Fruit fly (Drosophila melanogaster) whole organism, embryonic: ENCODE measurements around the gene CG12945.

Experiments
- Ada2b ChIP-seq: fragments of 200-800 bp; sonication (Bioruptor generic); IDR thresholded peaks from 2 replicates; pipeline ENCODE4 v1.3.6; 2022; ENCODE audit warnings: missing biosample characterization, missing genetic modification characterization
- Asciz ChIP-seq: fragments of 200-800 bp; sonication (Bioruptor generic); optimal IDR thresholded peaks from 2 replicates; lab custom pipeline; 2017; ENCODE audit warnings: missing biosample characterization, mild to moderate bottlenecking, missing genetic modification characterization, missing genetic modification reagents
- C15 ChIP-seq: fragments of 200-800 bp; sonication (Bioruptor generic); IDR thresholded peaks from 3 replicates; pipeline ENCODE4 v1.3.6; 2022; ENCODE audit warnings: missing biosample characterization, missing genetic modification characterization
- CG10431 ChIP-seq: fragments of 200-800 bp; sonication (Bioruptor generic); optimal IDR thresholded peaks from 3 replicates; lab custom pipeline; 2018; ENCODE audit warnings: missing biosample characterization, mild to moderate bottlenecking, missing genetic modification characterization
- CG10543 ChIP-seq: fragments of 200-800 bp; sonication (Bioruptor generic); optimal IDR thresholded peaks from 3 replicates; lab custom pipeline; 2017; ENCODE audit warnings: missing biosample characterization, mild to moderate bottlenecking, missing genetic modification characterization, moderate library complexity
- CG12769 ChIP-seq: fragments of 200-800 bp; sonication (Bioruptor generic); optimal IDR thresholded peaks from 2 replicates; lab custom pipeline; 2019; ENCODE audit warnings: missing biosample characterization, mild to moderate bottlenecking, missing genetic modification characterization, moderate library complexity
- CG13894 ChIP-seq: fragments of 200-800 bp; sonication (Bioruptor generic); optimal IDR thresholded peaks from 3 replicates; lab custom pipeline; 2018; ENCODE audit warnings: missing biosample characterization, mild to moderate bottlenecking, missing genetic modification characterization, moderate library complexity
- CG14667 ChIP-seq: fragments of 200-800 bp; sonication (Bioruptor generic); IDR thresholded peaks from 2 replicates; pipeline ENCODE4 v1.3.6; 2022; ENCODE audit warnings: missing biosample characterization, missing genetic modification characterization
- CG14965 ChIP-seq: fragments of 200-800 bp; sonication (Bioruptor generic); optimal IDR thresholded peaks from 2 replicates; lab custom pipeline; 2016; ENCODE audit warnings: missing biosample characterization, missing genetic modification characterization, borderline replicate concordance
- CG15696 ChIP-seq: fragments of 200-800 bp; sonication (Bioruptor generic); optimal IDR thresholded peaks from 2 replicates; lab custom pipeline; 2019; ENCODE audit warnings: missing biosample characterization, mild to moderate bottlenecking, missing genetic modification characterization, moderate library complexity
- CG17359 ChIP-seq: fragments of 200-800 bp; sonication (Bioruptor generic); optimal IDR thresholded peaks from 3 replicates; lab custom pipeline; 2018; ENCODE audit warnings: missing biosample characterization, mild to moderate bottlenecking, missing genetic modification characterization, moderate library complexity
- CG17361 ChIP-seq: fragments of 200-800 bp; sonication (Bioruptor generic); IDR thresholded peaks from 3 replicates; pipeline ENCODE4 v1.3.6; 2022; ENCODE audit warnings: missing biosample characterization, missing genetic modification characterization
- CG17612 ChIP-seq: fragments of 200-800 bp; sonication (Bioruptor generic); IDR thresholded peaks from 2 replicates; pipeline ENCODE4 v1.3.6; 2022; ENCODE audit warnings: missing biosample characterization, missing genetic modification characterization
- CG18619 ChIP-seq: fragments of 200-800 bp; sonication (Bioruptor generic); optimal IDR thresholded peaks from 3 replicates; lab custom pipeline; 2017; ENCODE audit warnings: missing biosample characterization, mild to moderate bottlenecking, missing genetic modification characterization
- CG2120 ChIP-seq: fragments of 200-800 bp; sonication (Bioruptor generic); optimal IDR thresholded peaks from 3 replicates; lab custom pipeline; 2016; ENCODE audit warnings: missing biosample characterization, missing genetic modification characterization
- CG2678 ChIP-seq: fragments of 200-800 bp; sonication (Bioruptor generic); optimal IDR thresholded peaks from 3 replicates; lab custom pipeline; 2019; ENCODE audit warnings: missing biosample characterization, mild to moderate bottlenecking, missing genetic modification characterization, moderate library complexity
- CG31365 ChIP-seq: fragments of 200-800 bp; sonication (Bioruptor generic); optimal IDR thresholded peaks from 2 replicates; lab custom pipeline; 2018; ENCODE audit warnings: missing biosample characterization, mild to moderate bottlenecking, missing genetic modification characterization
- CG32532 ChIP-seq: fragments of 200-800 bp; sonication (Bioruptor generic); IDR thresholded peaks from 2 replicates; pipeline ENCODE4 v1.3.6; 2022; ENCODE audit warnings: missing biosample characterization, missing genetic modification characterization
- CG4707 ChIP-seq: fragments of 200-800 bp; sonication (Bioruptor generic); optimal IDR thresholded peaks from 2 replicates; lab custom pipeline; 2018; ENCODE audit warnings: missing biosample characterization, mild to moderate bottlenecking, missing genetic modification characterization, moderate library complexity
- CG6683 ChIP-seq: fragments of 200-800 bp; sonication (Bioruptor generic); optimal IDR thresholded peaks from 2 replicates; lab custom pipeline; 2017; ENCODE audit warnings: missing biosample characterization, mild to moderate bottlenecking, missing genetic modification characterization, missing genetic modification reagents
- CG6813 ChIP-seq: fragments of 200-800 bp; sonication (Bioruptor generic); optimal IDR thresholded peaks from 2 replicates; lab custom pipeline; 2017; ENCODE audit warnings: missing biosample characterization, missing genetic modification characterization, mild to moderate bottlenecking, moderate library complexity, missing genetic modification reagents
- CG7928 ChIP-seq: fragments of 200-800 bp; sonication (Bioruptor generic); optimal IDR thresholded peaks from 2 replicates; lab custom pipeline; 2017; ENCODE audit warnings: missing biosample characterization, mild to moderate bottlenecking, missing genetic modification characterization
- CG7987 ChIP-seq: fragments of 200-800 bp; sonication (Bioruptor generic); optimal IDR thresholded peaks from 2 replicates; lab custom pipeline; 2018; ENCODE audit warnings: missing biosample characterization, mild to moderate bottlenecking, missing genetic modification characterization, moderate library complexity
- CG8924 ChIP-seq: fragments of 200-800 bp; optimal IDR thresholded peaks from 3 replicates; lab custom pipeline; 2019; ENCODE audit warnings: missing biosample characterization, mild to moderate bottlenecking, missing genetic modification characterization, moderate library complexity
- CoRest ChIP-seq: fragments of 200-800 bp; sonication (Bioruptor generic); optimal IDR thresholded peaks from 3 replicates; lab custom pipeline; 2018; ENCODE audit warnings: missing biosample characterization, mild to moderate bottlenecking, missing genetic modification characterization, moderate library complexity
- Dip2 ChIP-seq: fragments of 200-800 bp; sonication (Bioruptor generic); IDR thresholded peaks from 2 replicates; pipeline ENCODE4 v1.3.6; 2022; ENCODE audit warnings: missing biosample characterization, missing genetic modification characterization
- Fer3 ChIP-seq: fragments of 200-800 bp; sonication (Bioruptor generic); optimal IDR thresholded peaks from 2 replicates; lab custom pipeline; 2018; ENCODE audit warnings: missing biosample characterization, mild to moderate bottlenecking, missing genetic modification characterization, moderate library complexity
- Hr3 ChIP-seq: fragments of 200-800 bp; sonication (Bioruptor generic); optimal IDR thresholded peaks from 3 replicates; lab custom pipeline; 2016; ENCODE audit warnings: missing biosample characterization, missing genetic modification characterization
- Hsf ChIP-seq: fragments of 200-800 bp; sonication (Bioruptor generic); optimal IDR thresholded peaks from 3 replicates; lab custom pipeline; 2016; ENCODE audit warnings: missing biosample characterization, missing genetic modification characterization
- Lpt ChIP-seq: fragments of >200 bp; optimal IDR thresholded peaks from 2 replicates; lab custom pipeline; 2018; ENCODE audit warnings: missing biosample characterization, missing genetic modification characterization
- Mad ChIP-seq: fragments of 200-800 bp; sonication (Bioruptor generic); optimal IDR thresholded peaks from 2 replicates; lab custom pipeline; 2016; ENCODE audit warnings: missing biosample characterization, missing genetic modification characterization
- Myb ChIP-seq: fragments of 200-800 bp; sonication (Bioruptor generic); optimal IDR thresholded peaks from 2 replicates; lab custom pipeline; 2016; ENCODE audit warnings: missing biosample characterization, missing genetic modification characterization
- Optix ChIP-seq: fragments of 200-800 bp; sonication (Bioruptor generic); IDR thresholded peaks from 3 replicates; pipeline ENCODE4 v1.3.6; 2022; ENCODE audit warnings: missing biosample characterization, missing genetic modification characterization
- Ssrp ChIP-seq: fragments of 200-800 bp; sonication (Bioruptor generic); optimal IDR thresholded peaks from 2 replicates; lab custom pipeline; 2018; ENCODE audit warnings: missing biosample characterization, mild to moderate bottlenecking, missing genetic modification characterization, moderate library complexity
- Vsx1 ChIP-seq: fragments of 200-800 bp; sonication (Bioruptor generic); optimal IDR thresholded peaks from 2 replicates; lab custom pipeline; 2017; ENCODE audit warnings: missing biosample characterization, mild to moderate bottlenecking, missing genetic modification characterization, missing genetic modification reagents
- ac ChIP-seq: fragments of 200-800 bp; sonication (Bioruptor generic); optimal IDR thresholded peaks from 3 replicates; lab custom pipeline; 2017; ENCODE audit warnings: missing biosample characterization, mild to moderate bottlenecking, missing genetic modification characterization
- chn ChIP-seq: fragments of 200-800 bp; sonication (Bioruptor generic); optimal IDR thresholded peaks from 2 replicates; lab custom pipeline; 2016; ENCODE audit warnings: missing biosample characterization, missing genetic modification characterization
- crc ChIP-seq: fragments of 200-800 bp; sonication (Bioruptor generic); optimal IDR thresholded peaks from 2 replicates; lab custom pipeline; 2016; ENCODE audit warnings: missing biosample characterization, missing genetic modification characterization
- cwo ChIP-seq: fragments of 200-800 bp; sonication (Bioruptor generic); optimal IDR thresholded peaks from 3 replicates; lab custom pipeline; 2017; ENCODE audit warnings: missing biosample characterization, missing genetic modification characterization, mild to moderate bottlenecking, moderate library complexity, missing genetic modification reagents
- dmrt99B ChIP-seq: fragments of 200-800 bp; sonication (Bioruptor generic); optimal IDR thresholded peaks from 2 replicates; lab custom pipeline; 2018; ENCODE audit warnings: missing biosample characterization, mild to moderate bottlenecking, missing genetic modification characterization, moderate library complexity
- ems ChIP-seq: fragments of 200-800 bp; sonication (Bioruptor generic); optimal IDR thresholded peaks from 3 replicates; lab custom pipeline; 2016; ENCODE audit warnings: missing biosample characterization, missing genetic modification characterization
- fd102C ChIP-seq: fragments of 200-800 bp; sonication (Bioruptor generic); optimal IDR thresholded peaks from 2 replicates; lab custom pipeline; 2018; ENCODE audit warnings: missing biosample characterization, mild to moderate bottlenecking, missing genetic modification characterization, moderate library complexity
- her ChIP-seq: fragments of 200-800 bp; sonication (Bioruptor generic); optimal IDR thresholded peaks from 2 replicates; lab custom pipeline; 2016; ENCODE audit warnings: missing biosample characterization, missing genetic modification characterization
- lab ChIP-seq: fragments of 200-800 bp; sonication (Bioruptor generic); optimal IDR thresholded peaks from 3 replicates; lab custom pipeline; 2017; ENCODE audit warnings: missing biosample characterization, missing genetic modification characterization, mild to moderate bottlenecking, moderate library complexity, missing genetic modification reagents
- ranshi ChIP-seq: fragments of 200-800 bp; sonication (Bioruptor generic); IDR thresholded peaks from 2 replicates; pipeline ENCODE4 v1.3.6; 2022; ENCODE audit warnings: missing biosample characterization, missing genetic modification characterization
- sqz ChIP-seq: fragments of 200-800 bp; sonication (Bioruptor generic); optimal IDR thresholded peaks from 3 replicates; lab custom pipeline; 2018; ENCODE audit warnings: missing biosample characterization, mild to moderate bottlenecking, missing genetic modification characterization
- sug ChIP-seq: fragments of 200-800 bp; optimal IDR thresholded peaks from 2 replicates; lab custom pipeline; 2019; ENCODE audit warnings: missing biosample characterization, mild to moderate bottlenecking, missing genetic modification characterization, moderate library complexity
- tll ChIP-seq, 2 experiments: fragments of 200-800 bp in 1 of 2; fragments of >200 bp in 1 of 2; sonication (Bioruptor generic) in 1 of 2; optimal IDR thresholded peaks; 2 replicates each; lab custom pipeline; 2017 to 2019; ENCODE audit warnings: missing biosample characterization in 2 of 2, missing genetic modification characterization in 2 of 2, mild to moderate bottlenecking in 1 of 2, moderate library complexity in 1 of 2
- zen ChIP-seq: fragments of 200-800 bp; sonication (Bioruptor generic); optimal IDR thresholded peaks from 3 replicates; lab custom pipeline; 2018; ENCODE audit warnings: missing biosample characterization, mild to moderate bottlenecking, missing genetic modification characterization, moderate library complexity

The CG12945 gene

DNA sequence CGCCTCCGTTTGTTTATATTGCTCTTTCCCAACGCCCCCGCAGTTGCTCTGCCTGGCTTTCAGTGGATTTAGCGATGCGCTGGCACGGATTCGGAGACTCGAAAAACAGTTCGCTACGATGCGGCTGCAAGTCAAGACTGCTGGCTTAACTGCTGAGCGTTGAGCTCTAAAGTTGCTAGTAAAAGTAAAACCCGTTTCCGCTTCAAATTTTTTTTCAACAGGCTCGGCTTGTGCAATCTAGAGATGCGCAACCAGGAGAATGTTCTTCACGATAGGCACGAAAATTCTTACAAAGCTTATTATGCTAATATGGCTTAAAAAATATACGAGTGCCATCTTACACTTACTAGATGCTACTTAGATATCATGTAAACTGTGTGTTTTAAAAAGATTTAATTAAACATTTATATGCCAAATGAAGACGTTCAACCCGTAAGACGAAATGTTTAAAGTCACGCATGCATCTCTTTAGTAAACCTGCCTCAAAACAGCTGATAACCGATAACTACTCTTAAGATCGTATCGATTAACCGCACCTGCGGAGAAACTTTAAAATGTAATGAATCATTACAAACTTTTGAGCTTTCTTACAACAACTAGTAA lies 43.6 kb downstream of the CG12945 start, which contains the start of gene CG12948 (continued):
- TF ChIP-seq CG18619: no peak
- peak; percentile 64 for TF ChIP-seq CG8924 (tag; lab: Kevin White, UChicago)
- TF ChIP-seq Lpt (GFP tag; lab: Kevin White, UChicago): no peak
- TF ChIP-seq Ssrp: no peak
- no peak for TF ChIP-seq CG6813 (GFP tag; lab: Kevin White, UChicago)
- TF ChIP-seq CG14667 (GFP tag; lab: Robert Waterston, UW): no peak
- no peak; the same call in 1 of the 3 replicates for TF ChIP-seq CG17361 (GFP tag; lab: Robert Waterston, UW)
- TF ChIP-seq tll (GFP tag; optimal IDR thresholded peaks at IDR 0.05; lab: Kevin White, UChicago): no peak
- TF ChIP-seq fd102C: no peak
- peak; percentile 29 for TF ChIP-seq crc
- TF ChIP-seq CG14965 (GFP tag; lab: Kevin White, UChicago): no peak
- peak; percentile 77 for TF ChIP-seq CG2120 (GFP tag; lab: Kevin White, UChicago)
- no peak for TF ChIP-seq CG4707
- TF ChIP-seq ranshi (GFP tag; lab: Robert Waterston, UW): no peak; the same call in 1 of the 2 replicates
- TF ChIP-seq CoRest (tag; lab: Kevin White, UChicago): peak; percentile 58
- peak; percentile 62 for TF ChIP-seq CG10543 (GFP tag; lab: Kevin White, UChicago)
- TF ChIP-seq CG6683 (GFP tag; lab: Kevin White, UChicago): no peak
- peak; percentile 11 for TF ChIP-seq ems (GFP tag; lab: Kevin White, UChicago)
- TF ChIP-seq CG10431 (GFP tag; lab: Kevin White, UChicago): no peak
- no peak for TF ChIP-seq Optix
- no peak for TF ChIP-seq Vsx1 (GFP tag; lab: Kevin White, UChicago)
- peak; percentile 97 for TF ChIP-seq sqz (GFP tag; lab: Kevin White, UChicago)
- TF ChIP-seq Hsf (GFP tag; lab: Kevin White, UChicago): peak; percentile 54
- TF ChIP-seq C15 (GFP tag; lab: Robert Waterston, UW): no peak
- TF ChIP-seq Hr3 (GFP tag; lab: Kevin White, UChicago): peak; percentile 22
- no peak for TF ChIP-seq CG13894 (tag; lab: Kevin White, UChicago)
- no peak for TF ChIP-seq Ada2b (GFP tag; lab: Robert Waterston, UW)
- no peak for TF ChIP-seq cwo (GFP tag; lab: Kevin White, UChicago)
- peak; percentile 56 for TF ChIP-seq CG12769 (tag; lab: Kevin White, UChicago)
- peak; percentile 21 for TF ChIP-seq chn (GFP tag; lab: Kevin White, UChicago)
- TF ChIP-seq dmrt99B: no peak
- peak; percentile 55 for TF ChIP-seq Fer3
- no peak for TF ChIP-seq zen (tag; lab: Kevin White, UChicago)
- TF ChIP-seq CG32532 (GFP tag; lab: Robert Waterston, UW): peak; percentile 33; the same call in 1 of the 2 replicates
- no peak for TF ChIP-seq Mad
- TF ChIP-seq Dip2 (GFP tag; lab: Robert Waterston, UW): no peak
- peak; percentile 7 for TF ChIP-seq Myb (GFP tag; lab: Kevin White, UChicago)
- no peak for TF ChIP-seq CG2678 (tag; lab: Kevin White, UChicago)
- no peak for TF ChIP-seq CG17612
- TF ChIP-seq CG7928 (GFP tag; lab: Kevin White, UChicago): no peak
- TF ChIP-seq CG7987 (GFP tag; lab: Kevin White, UChicago): no peak
- no peak for TF ChIP-seq Asciz
- peak; percentile 57 for TF ChIP-seq CG15696 (tag; lab: Kevin White, UChicago)
- TF ChIP-seq sug (tag; lab: Kevin White, UChicago): peak; percentile 68
- TF ChIP-seq her (GFP tag; lab: Kevin White, UChicago): peak; percentile 41
- no peak for TF ChIP-seq ac
- TF ChIP-seq lab (GFP tag; lab: Kevin White, UChicago): no peak
- TF ChIP-seq CG31365: peak; percentile 19
- peak; percentile 39 for TF ChIP-seq CG17359
